Fruit fly (Drosophila melanogaster) whole organism, embryonic: ENCODE data around the gene CG43638.

Experiments used
- Awh ChIP-seq: fragments of 200-800 bp; sonication (Bioruptor generic); IDR thresholded peaks from 2 replicates; pipeline ENCODE4, ENCODE4 v1.3.6; 2022; ENCODE audit warnings: missing biosample characterization, missing genetic modification characterization
- CG11695 ChIP-seq: fragments of 200-800 bp; sonication (Bioruptor generic); IDR thresholded peaks from 3 replicates; pipeline ENCODE4 v1.3.6; 2022; ENCODE audit warnings: missing biosample characterization, missing genetic modification characterization
- CG12391 ChIP-seq: fragments of 200-800 bp; sonication (Bioruptor generic); optimal IDR thresholded peaks from 3 replicates; lab custom pipeline; 2018; ENCODE audit warnings: missing biosample characterization, mild to moderate bottlenecking, missing genetic modification characterization, moderate library complexity
- CG13296 ChIP-seq: fragments of 200-800 bp; sonication (Bioruptor generic); optimal IDR thresholded peaks from 3 replicates; lab custom pipeline; 2018; ENCODE audit warnings: missing biosample characterization, mild to moderate bottlenecking, missing genetic modification characterization
- CG13775 ChIP-seq: fragments of 200-800 bp; sonication (Bioruptor generic); optimal IDR thresholded peaks from 3 replicates; lab custom pipeline; 2017; ENCODE audit warnings: missing biosample characterization, mild to moderate bottlenecking, missing genetic modification characterization
- CG14667 ChIP-seq: fragments of 200-800 bp; sonication (Bioruptor generic); IDR thresholded peaks from 2 replicates; pipeline ENCODE4 v1.3.6; 2022; ENCODE audit warnings: missing biosample characterization, missing genetic modification characterization
- CG15073 ChIP-seq: fragments of 200-800 bp; sonication (Bioruptor generic); optimal IDR thresholded peaks from 2 replicates; lab custom pipeline; 2016; ENCODE audit warnings: missing biosample characterization, missing genetic modification characterization
- CG15696 ChIP-seq: fragments of 200-800 bp; sonication (Bioruptor generic); optimal IDR thresholded peaks from 2 replicates; lab custom pipeline; 2019; ENCODE audit warnings: missing biosample characterization, mild to moderate bottlenecking, missing genetic modification characterization, moderate library complexity
- CG1647 ChIP-seq: fragments of 200-800 bp; sonication (Bioruptor generic); optimal IDR thresholded peaks from 3 replicates; lab custom pipeline; 2016; ENCODE audit warnings: missing biosample characterization, missing genetic modification characterization
- CG17361 ChIP-seq: fragments of 200-800 bp; sonication (Bioruptor generic); IDR thresholded peaks from 3 replicates; pipeline ENCODE4 v1.3.6; 2022; ENCODE audit warnings: missing biosample characterization, missing genetic modification characterization
- CG18599 ChIP-seq: fragments of 200-800 bp; sonication (Bioruptor generic); optimal IDR thresholded peaks from 3 replicates; lab custom pipeline; 2017; ENCODE audit warnings: missing biosample characterization, missing genetic modification characterization, mild to moderate bottlenecking, moderate library complexity, missing genetic modification reagents
- CG2116 ChIP-seq: fragments of 200-800 bp; sonication (Bioruptor generic); optimal IDR thresholded peaks from 3 replicates; lab custom pipeline; 2018; ENCODE audit warnings: missing biosample characterization, mild to moderate bottlenecking, missing genetic modification characterization
- CG3407 ChIP-seq: fragments of 200-800 bp; sonication (Bioruptor generic); optimal IDR thresholded peaks from 2 replicates; lab custom pipeline; 2018; ENCODE audit warnings: missing biosample characterization, mild to moderate bottlenecking, missing genetic modification characterization
- CG5245 ChIP-seq: fragments of 200-800 bp; sonication (Bioruptor generic); optimal IDR thresholded peaks from 3 replicates; lab custom pipeline; 2016; ENCODE audit warnings: missing biosample characterization, missing genetic modification characterization
- CG9437 ChIP-seq: fragments of 200-800 bp; sonication (Bioruptor generic); optimal IDR thresholded peaks from 2 replicates; lab custom pipeline; 2018; ENCODE audit warnings: missing biosample characterization, mild to moderate bottlenecking, missing genetic modification characterization
- Chrac-16 ChIP-seq: fragments of 200-800 bp; sonication (Bioruptor generic); optimal IDR thresholded peaks from 3 replicates; lab custom pipeline; 2016; ENCODE audit warnings: missing biosample characterization, missing genetic modification characterization
- Dp ChIP-seq: fragments of 200-800 bp; sonication (Bioruptor generic); optimal IDR thresholded peaks from 2 replicates; lab custom pipeline; 2018; ENCODE audit warnings: missing biosample characterization, mild to moderate bottlenecking, missing genetic modification characterization, moderate library complexity
- GATAe ChIP-seq: fragments of 200-800 bp; sonication (Bioruptor generic); conservative IDR thresholded peaks from 2 replicates; pipeline ENCODE4 v1.3.6; 2022; ENCODE audit warnings: missing biosample characterization, missing genetic modification characterization
- Hr3 ChIP-seq: fragments of 200-800 bp; sonication (Bioruptor generic); optimal IDR thresholded peaks from 3 replicates; lab custom pipeline; 2016; ENCODE audit warnings: missing biosample characterization, missing genetic modification characterization
- Hr78 ChIP-seq, 2 experiments: fragments of 200-800 bp in 1 of 2; fragments of >200 bp in 1 of 2; sonication (Bioruptor generic) in 1 of 2; optimal IDR thresholded peaks; 2 replicates each; lab custom pipeline; 2017 to 2019; ENCODE audit warnings: missing biosample characterization in 2 of 2, missing genetic modification characterization in 2 of 2, mild to moderate bottlenecking in 1 of 2, moderate library complexity in 1 of 2
- Kr ChIP-seq: fragments of 200-800 bp; sonication (Bioruptor generic); optimal IDR thresholded peaks from 2 replicates; lab custom pipeline; 2017; ENCODE audit warnings: missing biosample characterization, mild to moderate bottlenecking, missing genetic modification characterization
- MBD-R2 ChIP-seq: fragments of 200-800 bp; sonication (Bioruptor generic); IDR thresholded peaks from 2 replicates; pipeline ENCODE4 v1.3.6; 2022; ENCODE audit warnings: missing biosample characterization, missing genetic modification characterization
- PHDP ChIP-seq: fragments of 200-800 bp; sonication (Bioruptor generic); optimal IDR thresholded peaks from 3 replicates; lab custom pipeline; 2018; ENCODE audit warnings: missing biosample characterization, mild to moderate bottlenecking, missing genetic modification characterization, moderate library complexity
- Scr ChIP-seq: fragments of 200-800 bp; sonication (Bioruptor generic); IDR thresholded peaks from 2 replicates; pipeline ENCODE4 v1.3.6; 2022; ENCODE audit warnings: missing biosample characterization, missing genetic modification characterization; ENCODE audit not compliant: partially characterized antibody
- Sin3A ChIP-seq: fragments of >200 bp; optimal IDR thresholded peaks from 2 replicates; lab custom pipeline; 2018
- Usf ChIP-seq: fragments of 200-800 bp; sonication (Bioruptor generic); optimal IDR thresholded peaks from 2 replicates; lab custom pipeline; 2017; ENCODE audit warnings: missing genotype, missing biosample characterization, missing genetic modification characterization
- Xbp1 ChIP-seq: fragments of 200-800 bp; sonication (Bioruptor generic); optimal IDR thresholded peaks from 3 replicates; lab custom pipeline; 2016; ENCODE audit warnings: missing biosample characterization, mild to moderate bottlenecking, missing genetic modification characterization
- az2 ChIP-seq: fragments of 200-800 bp; sonication (Bioruptor generic); optimal IDR thresholded peaks from 3 replicates; lab custom pipeline; 2016; ENCODE audit warnings: missing biosample characterization, missing genetic modification characterization
- btn ChIP-seq: fragments of 200-800 bp; sonication (Bioruptor generic); optimal IDR thresholded peaks from 2 replicates; lab custom pipeline; 2016; ENCODE audit warnings: missing biosample characterization, missing genetic modification characterization
- chinmo ChIP-seq: fragments of 200-800 bp; sonication (Bioruptor generic); IDR thresholded peaks from 4 replicates; pipeline ENCODE4 v1.3.6; 2022; ENCODE audit warnings: missing biosample characterization, missing genetic modification characterization; ENCODE audit not compliant: partially characterized antibody
- dmrt99B ChIP-seq: fragments of 200-800 bp; sonication (Bioruptor generic); optimal IDR thresholded peaks from 2 replicates; lab custom pipeline; 2018; ENCODE audit warnings: missing biosample characterization, mild to moderate bottlenecking, missing genetic modification characterization, moderate library complexity
- dpn ChIP-seq, 2 experiments: fragments of 200-800 bp; sonication (Bioruptor generic); optimal IDR thresholded peaks; 3 replicates each; lab custom pipeline; 2016; ENCODE audit warnings: missing biosample characterization in 2 of 2, missing genetic modification characterization in 2 of 2
- fd96Cb ChIP-seq: fragments of 200-800 bp; sonication (Bioruptor generic); optimal IDR thresholded peaks from 2 replicates; lab custom pipeline; 2018; ENCODE audit warnings: missing biosample characterization, mild to moderate bottlenecking, missing genetic modification characterization, moderate library complexity
- hb ChIP-seq: fragments of 200-800 bp; sonication (Bioruptor generic); IDR thresholded peaks from 3 replicates; pipeline ENCODE4 v1.3.6; 2022; ENCODE audit warnings: missing biosample characterization, missing genetic modification characterization; ENCODE audit not compliant: partially characterized antibody
- hth ChIP-seq: fragments of >200 bp; optimal IDR thresholded peaks from 2 replicates; lab custom pipeline; 2017; ENCODE audit warnings: inconsistent platforms
- kah ChIP-seq: fragments of 200-800 bp; sonication (Bioruptor generic); optimal IDR thresholded peaks from 2 replicates; lab custom pipeline; 2018; ENCODE audit warnings: missing biosample characterization, mild to moderate bottlenecking, missing genetic modification characterization
- mam ChIP-seq: fragments of 200-800 bp; sonication (Bioruptor generic); optimal IDR thresholded peaks from 3 replicates; lab custom pipeline; 2016; ENCODE audit warnings: missing biosample characterization, missing genetic modification characterization
- phol ChIP-seq: fragments of 200-800 bp; sonication (Bioruptor generic); optimal IDR thresholded peaks from 3 replicates; lab custom pipeline; 2018; ENCODE audit warnings: missing biosample characterization, mild to moderate bottlenecking, missing genetic modification characterization, moderate library complexity
- prd ChIP-seq, 3 experiments: fragments of >200 bp in 2 of 3; fragments of 200-800 bp in 1 of 3; sonication (Bioruptor generic) in 1 of 3; optimal IDR thresholded peaks in 2 of 3; IDR thresholded peaks in 1 of 3; 2 replicates in 2 of 3; 3 replicates in 1 of 3; pipeline versions ENCODE4 v1.3.6 to Lab custom; 2017 to 2022; ENCODE audit warnings: missing biosample characterization in 1 of 3, missing genetic modification characterization in 1 of 3
- pros ChIP-seq: fragments of 200-800 bp; sonication (Bioruptor generic); optimal IDR thresholded peaks from 3 replicates; lab custom pipeline; 2019; ENCODE audit warnings: missing biosample characterization, mild to moderate bottlenecking, missing genetic modification characterization, moderate library complexity
- sd ChIP-seq: fragments of 200-800 bp; sonication (Bioruptor generic); optimal IDR thresholded peaks from 3 replicates; lab custom pipeline; 2018; ENCODE audit warnings: missing biosample characterization, mild to moderate bottlenecking, missing genetic modification characterization, moderate library complexity
- sens ChIP-seq: fragments of 200-800 bp; sonication (Bioruptor generic); peaks from one replicate; lab custom pipeline; 2016; ENCODE audit warnings: missing biosample characterization, missing genetic modification characterization
- sens-2 ChIP-seq: fragments of 200-800 bp; sonication (Bioruptor generic); IDR thresholded peaks from 2 replicates; pipeline ENCODE4 v1.3.6; 2022; ENCODE audit warnings: missing biosample characterization, missing genetic modification characterization
- slou ChIP-seq: fragments of 200-800 bp; sonication (Bioruptor generic); optimal IDR thresholded peaks from 3 replicates; lab custom pipeline; 2016; ENCODE audit warnings: missing biosample characterization, missing genetic modification characterization
- sna ChIP-seq: fragments of 200-800 bp; sonication (Bioruptor generic); IDR thresholded peaks from 2 replicates; pipeline ENCODE4 v1.3.6; 2022; ENCODE audit warnings: missing biosample characterization, missing genetic modification characterization; ENCODE audit not compliant: partially characterized antibody
- sqz ChIP-seq: fragments of 200-800 bp; sonication (Bioruptor generic); optimal IDR thresholded peaks from 3 replicates; lab custom pipeline; 2018; ENCODE audit warnings: missing biosample characterization, mild to moderate bottlenecking, missing genetic modification characterization
- stc ChIP-seq: fragments of 200-800 bp; sonication (Bioruptor generic); IDR thresholded peaks from 2 replicates; pipeline ENCODE4 v1.3.6; 2022; ENCODE audit warnings: missing biosample characterization, missing genetic modification characterization
- sug ChIP-seq: fragments of 200-800 bp; optimal IDR thresholded peaks from 2 replicates; lab custom pipeline; 2019; ENCODE audit warnings: missing biosample characterization, mild to moderate bottlenecking, missing genetic modification characterization, moderate library complexity
- tio ChIP-seq: fragments of 200-800 bp; sonication (Bioruptor generic); optimal IDR thresholded peaks from 2 replicates; lab custom pipeline; 2017; ENCODE audit warnings: missing biosample characterization, missing genetic modification characterization, inconsistent platforms
- wek ChIP-seq: fragments of 200-800 bp; sonication (Bioruptor generic); optimal IDR thresholded peaks from 3 replicates; lab custom pipeline; 2018; ENCODE audit warnings: missing biosample characterization, mild to moderate bottlenecking, missing genetic modification characterization, moderate library complexity

Gene CG43638

dm6 chr3L:12084969-12085690, 40.8 kb downstream of the CG43638 start (continued):
- TF ChIP-seq hth (lab: Kevin White, UChicago) (no peak), kah (GFP tag; lab: Kevin White, UChicago) (no peak), CG18599 (GFP tag; lab: Kevin White, UChicago) (peak; percentile 29), CG1647 (GFP tag; lab: Kevin White, UChicago) (no peak), CG15073 (GFP tag; lab: Kevin White, UChicago) (no peak), CG5245 (GFP tag; lab: Kevin White, UChicago) (no peak), az2 (GFP tag; lab: Kevin White, UChicago) (no peak), wek (GFP tag; lab: Kevin White, UChicago) (no peak), prd (optimal IDR thresholded peaks at IDR 0.05; lab: Kevin White, UChicago) (no peak), prd (GFP tag; IDR thresholded peaks at IDR 0.05; lab: Robert Waterston, UW) (no peak), CG15696 (tag; lab: Kevin White, UChicago) (no peak), sug (tag; lab: Kevin White, UChicago) (peak; percentile 10), Sin3A (lab: Kevin White, UChicago) (no peak), btn (GFP tag; lab: Kevin White, UChicago) (no peak), GATAe (GFP tag; lab: Robert Waterston, UW) (no peak), CG13775 (GFP tag; lab: Kevin White, UChicago) (no peak), CG2116 (GFP tag; lab: Kevin White, UChicago) (no peak), tio (no peak), CG9437 (no peak), sna (GFP tag; lab: Robert Waterston, UW) (no peak), Awh (GFP tag; lab: Robert Waterston, UW) (no peak), fd96Cb (tag; lab: Kevin White, UChicago) (no peak), sqz (GFP tag; lab: Kevin White, UChicago) (peak; percentile 21), phol (tag; lab: Kevin White, UChicago) (peak; percentile 6), Scr (GFP tag; lab: Robert Waterston, UW) (no peak), Usf (GFP tag; lab: Kevin White, UChicago) (no peak), CG13296 (GFP tag; lab: Kevin White, UChicago) (peak; percentile 28), dmrt99B (tag; lab: Kevin White, UChicago) (peak; percentile 53), Hr78 (GFP tag; optimal IDR thresholded peaks at IDR 0.05; lab: Kevin White, UChicago) (peak in 1 of 2 experiments; percentile 73), Hr3 (no peak), MBD-R2 (GFP tag; lab: Robert Waterston, UW) (no peak), CG11695 (peak; percentile 52; the same call in 1 of the 3 replicates), sens-2 (GFP tag; lab: Robert Waterston, UW) (no peak), CG3407 (GFP tag; lab: Kevin White, UChicago) (no peak), dpn (GFP tag; optimal IDR thresholded peaks at IDR 0.05; lab: Kevin White, UChicago) (no peak), Dp (GFP tag; lab: Kevin White, UChicago) (no peak), CG14667 (no peak), Kr (GFP tag; lab: Kevin White, UChicago) (no peak), slou (GFP tag; lab: Kevin White, UChicago) (no peak)
- TF ChIP-seq, all 482 proteins: peak for 60

- TF ChIP-seq Hr3: no peak
- 0 out of 4 replicates have a peak, but pooled peaks have one; percentile 27 for TF ChIP-seq chinmo
- peak; percentile 63 for TF ChIP-seq sd (tag; lab: Kevin White, UChicago)
- TF ChIP-seq mam (GFP tag; lab: Kevin White, UChicago): no peak
- TF ChIP-seq Chrac-16 (GFP tag; lab: Kevin White, UChicago): no peak
- no peak for TF ChIP-seq Xbp1 (GFP tag; lab: Kevin White, UChicago)
- TF ChIP-seq pros: no peak
- 0 out of 3 replicates have a peak, but pooled peaks have one; percentile 12 for TF ChIP-seq CG17361 (GFP tag; lab: Robert Waterston, UW)
- TF ChIP-seq CG12391 (tag; lab: Kevin White, UChicago): no peak
- peak; percentile 22 for TF ChIP-seq sens (GFP tag; lab: Kevin White, UChicago)
- TF ChIP-seq Awh (GFP tag; lab: Robert Waterston, UW): peak; percentile 67
- TF ChIP-seq stc (GFP tag; lab: Robert Waterston, UW): no peak
- no peak for TF ChIP-seq hb (GFP tag; lab: Robert Waterston, UW)
- no peak for TF ChIP-seq PHDP
Measured at dm6 chr3L:12085691-12086078, 41.3 kb downstream of the CG43638 start.
